Worm (Caenorhabditis elegans) whole organism, early embryonic: ENCODE measurements around the gene Y53F4B.14.

ENCODE experiments used
- B0310.2 ChIP-seq: sonication (generic microtip); optimal IDR thresholded peaks from 2 replicates; lab custom pipeline; 2016; ENCODE audit warnings: mild to moderate bottlenecking, missing genetic modification characterization, missing compliant biosample characterization
- F13C5.2 ChIP-seq: sonication (generic microtip); optimal IDR thresholded peaks from 2 replicates; lab custom pipeline; 2017; ENCODE audit warnings: mild to moderate bottlenecking, missing genetic modification characterization, inconsistent platforms, missing compliant biosample characterization
- aly-1 ChIP-seq: sonication (generic microtip); optimal IDR thresholded peaks from 2 replicates; lab custom pipeline; 2016; ENCODE audit warnings: missing genetic modification characterization, missing compliant biosample characterization
- ama-1 ChIP-seq: fragments of 150-350 bp; optimal IDR thresholded peaks from 2 replicates; lab custom pipeline; 2014
- ceh-13 ChIP-seq: fragments of 200-800 bp; sonication (Bioruptor generic); optimal IDR thresholded peaks from 2 replicates; lab custom pipeline; 2018; ENCODE audit warnings: mild to moderate bottlenecking, missing genetic modification characterization, missing compliant biosample characterization
- ceh-36 ChIP-seq: sonication (generic microtip); optimal IDR thresholded peaks from 2 replicates; lab custom pipeline; 2016; ENCODE audit warnings: missing genetic modification characterization, inconsistent platforms, missing compliant biosample characterization
- ets-7 ChIP-seq: sonication (generic microtip); optimal IDR thresholded peaks from 2 replicates; lab custom pipeline; 2016; ENCODE audit warnings: missing genotype, missing genetic modification characterization, missing compliant biosample characterization
- flt-1 ChIP-seq: fragments of 200-800 bp; sonication (Bioruptor generic); IDR thresholded peaks from 2 replicates; pipeline ENCODE4 v1.3.6; 2022; ENCODE audit warnings: missing genetic modification characterization, missing compliant biosample characterization
- hmbx-1 ChIP-seq: sonication (generic microtip); optimal IDR thresholded peaks from 2 replicates; lab custom pipeline; 2016; ENCODE audit warnings: mild to moderate bottlenecking, missing genetic modification characterization, missing compliant biosample characterization
- hmg-4 ChIP-seq: fragments of 200-800 bp; sonication (Bioruptor generic); optimal IDR thresholded peaks from 2 replicates; lab custom pipeline; 2018; ENCODE audit warnings: mild to moderate bottlenecking, missing genetic modification characterization, missing compliant biosample characterization
- hnd-1 ChIP-seq: sonication (generic microtip); optimal IDR thresholded peaks from 2 replicates; lab custom pipeline; 2016; ENCODE audit warnings: missing genetic modification characterization, missing compliant biosample characterization
- pes-1 ChIP-seq: fragments of 200-800 bp; sonication (Bioruptor generic); IDR thresholded peaks from 2 replicates; pipeline ENCODE4 v1.3.6; 2022; ENCODE audit warnings: missing genetic modification reagents, missing genetic modification characterization, missing compliant biosample characterization
- scrt-1 ChIP-seq: fragments of 200-800 bp; sonication (Bioruptor generic); IDR thresholded peaks from 2 replicates; pipeline ENCODE4 v1.3.6; 2022; ENCODE audit warnings: missing genetic modification characterization, missing compliant biosample characterization
- sea-1 ChIP-seq: fragments of 200-800 bp; sonication (Bioruptor generic); conservative IDR thresholded peaks from 2 replicates; pipeline ENCODE4 v1.3.6; 2022; ENCODE audit warnings: missing genetic modification characterization, missing compliant biosample characterization
- tbx-11 ChIP-seq: fragments of 200-800 bp; sonication (Bioruptor generic); IDR thresholded peaks from 2 replicates; pipeline ENCODE4 v1.3.6; 2022; ENCODE audit warnings: missing genetic modification characterization, missing compliant biosample characterization
- tbx-37 ChIP-seq: fragments of 200-800 bp; sonication (Bioruptor generic); conservative IDR thresholded peaks from 2 replicates; pipeline ENCODE4 v1.3.6; 2022; ENCODE audit warnings: missing genetic modification reagents, missing genetic modification characterization, missing compliant biosample characterization
- tra-4 ChIP-seq: sonication (generic microtip); optimal IDR thresholded peaks from 2 replicates; lab custom pipeline; 2017; ENCODE audit warnings: missing genetic modification characterization, missing compliant biosample characterization

Gene Y53F4B.14

DNA sequence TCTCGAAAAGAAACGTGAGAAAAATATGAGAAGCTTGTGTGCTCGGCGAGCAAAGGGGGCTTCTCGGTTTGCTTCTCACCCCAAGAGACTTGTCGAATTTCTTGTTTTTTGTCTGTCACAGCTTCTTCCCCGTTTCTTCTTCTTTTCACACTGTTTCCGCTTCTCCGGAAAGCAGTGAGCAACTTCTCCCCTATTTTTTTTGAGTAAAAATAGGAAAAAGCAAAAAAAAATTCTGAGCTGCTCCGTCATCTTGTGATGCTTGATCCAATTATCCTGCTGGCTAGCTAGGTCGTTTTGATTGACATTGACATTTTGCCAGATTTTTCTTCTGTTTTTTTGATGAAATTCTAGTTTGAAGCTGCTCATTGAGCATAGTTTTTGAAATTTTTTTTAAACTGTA, 23.4 kb upstream of the Y53F4B.14 start, which contains the start of gene Y53F4B.51:
Gene Y53F4B.51 (minus strand): TSS at position 63 of the 400 bp plus-strand sequence.
- TF ChIP-seq tbx-37 (GFP tag; lab: Robert Waterston, UW) (no peak), ama-1 (lab: Kevin White, UChicago) (no peak), tbx-11 (GFP tag; lab: Robert Waterston, UW) (no peak), hmbx-1 (no peak), flt-1 (GFP tag; lab: Robert Waterston, UW) (no peak), hnd-1 (tag; lab: Kevin White, UChicago) (no peak), ceh-13 (GFP tag; lab: Kevin White, UChicago) (no peak), F13C5.2 (no peak), pes-1 (no peak), hmg-4 (GFP tag; lab: Kevin White, UChicago) (no peak), B0310.2 (tag; lab: Kevin White, UChicago) (no peak)

DNA sequence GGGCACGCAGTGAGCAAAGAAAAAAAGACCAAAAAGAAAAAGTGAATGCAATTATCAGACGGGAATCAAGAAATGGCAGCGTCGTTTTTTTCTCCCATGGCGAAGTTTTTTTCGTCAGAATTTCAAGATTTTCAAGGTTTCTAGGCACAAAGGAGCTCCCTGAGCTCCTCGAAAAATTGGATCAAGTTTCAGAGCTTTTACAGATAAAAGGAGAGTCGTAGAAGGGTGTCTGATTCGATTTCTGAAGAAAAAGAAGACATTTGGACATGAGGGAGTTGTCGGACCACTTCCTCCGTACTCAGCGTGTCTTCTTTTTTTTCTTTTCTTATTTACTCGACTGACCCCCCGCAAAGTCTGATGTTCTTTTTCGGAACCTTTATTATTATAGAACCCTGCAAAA, 22.1 kb upstream of the Y53F4B.14 start:
- TF ChIP-seq sea-1 (GFP tag; lab: Robert Waterston, UW) (no peak), B0310.2 (tag; lab: Kevin White, UChicago) (no peak), tbx-11 (GFP tag; lab: Robert Waterston, UW) (no peak), tbx-37 (GFP tag; lab: Robert Waterston, UW) (no peak), F13C5.2 (no peak), hmbx-1 (no peak), aly-1 (no peak), tra-4 (tag; lab: Kevin White, UChicago) (no peak), scrt-1 (no peak), ama-1 (lab: Kevin White, UChicago) (no peak), hmg-4 (GFP tag; lab: Kevin White, UChicago) (no peak), ets-7 (tag; lab: Kevin White, UChicago) (no peak), flt-1 (GFP tag; lab: Robert Waterston, UW) (no peak), hnd-1 (tag; lab: Kevin White, UChicago) (no peak), pes-1 (no peak), ceh-13 (GFP tag; lab: Kevin White, UChicago) (no peak), ceh-36 (no peak)

DNA sequence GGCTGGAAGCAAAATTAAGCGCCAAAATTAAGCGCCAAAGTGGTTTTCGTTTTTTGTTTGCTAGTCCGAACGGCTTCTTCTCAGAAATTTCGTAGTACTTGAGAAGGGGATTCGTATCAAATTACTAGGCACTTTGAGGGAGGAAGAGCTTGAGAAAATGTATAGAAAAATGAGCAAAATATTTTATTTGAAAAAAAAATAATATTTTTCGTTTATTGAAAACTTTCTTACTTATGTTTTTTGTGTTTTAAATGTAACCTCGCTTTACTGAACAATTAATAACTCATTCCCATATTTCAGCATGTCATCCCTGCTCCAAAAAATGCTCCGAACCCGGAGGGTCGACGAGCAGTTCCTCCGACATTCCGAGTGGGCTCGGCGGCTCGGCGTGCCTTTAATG, 18.9 kb upstream of the Y53F4B.14 start, which contains the start of gene Y53F4B.12:
Gene Y53F4B.12 (plus strand): TSS at position 301 of the 400 bp plus-strand sequence.
- TF ChIP-seq tra-4 (tag; lab: Kevin White, UChicago), result no peak
- no peak for TF ChIP-seq F13C5.2
- TF ChIP-seq B0310.2 (tag; lab: Kevin White, UChicago), result no peak
- no peak for TF ChIP-seq hmg-4 (GFP tag; lab: Kevin White, UChicago)
- no peak for TF ChIP-seq ama-1 (lab: Kevin White, UChicago)
- no peak for TF ChIP-seq sea-1 (GFP tag; lab: Robert Waterston, UW)
- TF ChIP-seq flt-1 (GFP tag; lab: Robert Waterston, UW), result no peak
- no peak for TF ChIP-seq hnd-1 (tag; lab: Kevin White, UChicago)
- TF ChIP-seq aly-1, result no peak
- no peak for TF ChIP-seq pes-1
- no peak for TF ChIP-seq ets-7 (tag; lab: Kevin White, UChicago)
- no peak for TF ChIP-seq ceh-13 (GFP tag; lab: Kevin White, UChicago)
- TF ChIP-seq ceh-36, result no peak
- TF ChIP-seq tbx-11 (GFP tag; lab: Robert Waterston, UW), result no peak

DNA sequence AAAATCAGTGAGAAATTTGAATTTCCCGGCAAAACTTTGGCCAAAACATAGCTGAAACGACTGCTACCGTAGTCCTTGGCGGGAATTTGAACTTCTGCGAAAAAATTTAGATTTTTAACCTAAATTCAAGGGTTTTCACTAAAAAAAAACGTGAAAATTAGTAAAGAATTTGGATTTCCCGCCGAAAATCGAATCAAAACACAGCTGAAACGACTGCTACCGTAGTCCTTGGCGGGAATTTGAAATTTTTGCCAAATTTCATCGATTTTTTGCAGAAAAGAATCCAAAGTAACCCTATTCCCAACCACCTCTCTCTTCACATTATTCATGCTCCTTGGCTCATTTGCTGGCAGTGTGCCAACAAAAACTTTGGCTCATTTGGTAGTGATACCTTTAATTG, 12.7 kb upstream of the Y53F4B.14 start:
- TF ChIP-seq hnd-1 (tag; lab: Kevin White, UChicago) (no peak), B0310.2 (tag; lab: Kevin White, UChicago) (no peak), ama-1 (lab: Kevin White, UChicago) (no peak), flt-1 (GFP tag; lab: Robert Waterston, UW) (no peak), aly-1 (no peak)

DNA sequence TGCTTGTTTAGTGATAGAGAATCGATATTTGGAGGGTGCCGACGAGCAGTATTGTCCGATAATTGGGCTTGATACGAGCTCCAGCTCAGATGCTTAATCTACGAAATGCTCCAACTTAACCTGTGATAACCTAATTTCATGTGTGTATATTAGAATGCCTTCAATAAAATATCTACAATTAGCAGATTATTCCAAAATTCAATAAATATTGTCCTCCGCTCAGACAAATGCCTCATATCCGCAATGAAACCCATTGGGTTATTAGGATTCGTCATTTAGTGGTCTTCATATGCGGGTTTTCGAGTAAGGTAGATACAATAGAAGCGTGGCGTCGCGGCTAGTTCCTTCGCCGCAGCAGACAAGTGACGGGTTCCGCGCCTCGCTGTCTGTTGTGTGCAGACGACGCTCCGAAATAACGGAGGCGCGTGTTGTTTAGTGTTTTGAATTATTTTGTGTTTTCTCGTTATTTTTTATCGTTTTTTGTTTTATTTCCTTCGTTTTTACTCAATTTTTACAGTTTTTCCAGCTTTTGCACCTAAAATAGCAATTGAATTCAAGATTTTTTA, 12.1 kb upstream of the Y53F4B.14 start, which contains the start of gene cmtr-1:
Gene cmtr-1 (plus strand): TSS at position 516 of the 566 bp plus-strand sequence.
- TF ChIP-seq hmg-4 (GFP tag; lab: Kevin White, UChicago) (peak; percentile 80), pes-1 (no peak), ceh-13 (GFP tag; lab: Kevin White, UChicago) (peak; percentile 16), hnd-1 (tag; lab: Kevin White, UChicago) (peak; percentile 8), ceh-36 (no peak), sea-1 (GFP tag; lab: Robert Waterston, UW) (0 out of 2 replicates have a peak, but pooled peaks have one; percentile 39), F13C5.2 (peak; percentile 71), tbx-11 (GFP tag; lab: Robert Waterston, UW) (no peak), tra-4 (tag; lab: Kevin White, UChicago) (no peak), tbx-37 (GFP tag; lab: Robert Waterston, UW) (peak; percentile 48; the same call in 1 of the 2 replicates), B0310.2 (tag; lab: Kevin White, UChicago) (peak; percentile 12), flt-1 (GFP tag; lab: Robert Waterston, UW) (peak; percentile 55; the same call in 1 of the 2 replicates), scrt-1 (no peak), aly-1 (no peak), ama-1 (lab: Kevin White, UChicago) (peak; percentile 64), ets-7 (tag; lab: Kevin White, UChicago) (no peak), hmbx-1 (no peak)

DNA sequence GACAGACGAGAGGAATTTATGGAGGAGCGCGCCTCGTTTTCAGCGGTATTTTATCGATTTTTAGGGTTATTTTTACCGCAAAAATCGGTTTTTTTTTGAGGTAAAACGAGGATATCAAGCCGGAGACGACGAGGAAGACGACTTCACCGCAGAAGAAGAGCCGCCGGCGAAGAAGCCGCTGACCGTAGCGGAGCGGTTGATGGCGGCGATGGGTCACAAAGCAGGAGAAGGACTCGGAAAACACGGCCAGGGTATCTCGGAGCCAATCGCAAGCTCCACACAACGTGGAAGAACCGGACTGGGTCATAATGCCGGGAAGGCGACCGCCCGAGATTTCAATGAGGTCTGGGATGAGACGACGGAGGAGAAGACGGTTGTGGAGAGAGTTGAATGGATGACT, 11.4 kb upstream of the Y53F4B.14 start:
- no peak for TF ChIP-seq hmbx-1
- no peak for TF ChIP-seq hnd-1 (tag; lab: Kevin White, UChicago)
- TF ChIP-seq scrt-1, result no peak
- no peak for TF ChIP-seq ama-1 (lab: Kevin White, UChicago)
- TF ChIP-seq sea-1 (GFP tag; lab: Robert Waterston, UW), result no peak
- TF ChIP-seq tbx-37 (GFP tag; lab: Robert Waterston, UW), result no peak
- no peak for TF ChIP-seq hmg-4 (GFP tag; lab: Kevin White, UChicago)
- TF ChIP-seq ets-7 (tag; lab: Kevin White, UChicago), result no peak
- TF ChIP-seq tbx-11 (GFP tag; lab: Robert Waterston, UW), result no peak
- TF ChIP-seq B0310.2 (tag; lab: Kevin White, UChicago), result no peak
- no peak for TF ChIP-seq tra-4 (tag; lab: Kevin White, UChicago)
- TF ChIP-seq pes-1, result no peak
- TF ChIP-seq F13C5.2, result no peak
- no peak for TF ChIP-seq aly-1

DNA sequence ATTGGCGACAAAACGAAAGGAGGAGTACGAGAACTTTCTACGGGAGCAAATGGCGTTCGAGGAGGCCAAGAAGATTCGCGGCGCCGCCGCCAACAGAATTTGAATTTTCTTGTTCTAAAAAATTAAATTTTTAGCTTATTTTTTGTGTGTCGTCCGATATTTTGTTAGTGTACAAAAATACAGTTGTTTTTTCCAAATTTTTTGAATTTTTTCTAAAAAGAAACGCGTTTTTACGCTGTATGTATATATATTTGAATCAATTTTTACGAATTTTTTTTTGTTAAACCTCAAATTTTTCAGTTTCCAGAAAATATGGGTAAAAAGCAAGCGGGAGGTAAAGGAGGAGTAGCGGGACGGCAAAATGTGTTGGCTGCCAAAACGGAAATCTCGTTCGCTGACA, 1.3 kb downstream of the Y53F4B.14 start, which contains the start of gene trip-4:
Gene trip-4 (plus strand): TSS at position 301 of the 400 bp plus-strand sequence.
- TF ChIP-seq hmg-4 (GFP tag; lab: Kevin White, UChicago), result no peak
- TF ChIP-seq scrt-1, result no peak
